Worm (Caenorhabditis elegans) whole organism, L2 larva: ENCODE data around the gene clec-219.

Experiments used
- R02D3.7 ChIP-seq: fragments of 150-350 bp; optimal IDR thresholded peaks from 2 replicates; lab custom pipeline; 2014; ENCODE audit warnings: missing biosample characterization, missing genetic modification characterization
- alr-1 ChIP-seq: fragments of 150-350 bp; optimal IDR thresholded peaks from 2 replicates; lab custom pipeline; 2014; ENCODE audit warnings: missing biosample characterization, missing genetic modification characterization
- crh-2 ChIP-seq: sonication (generic microtip); optimal IDR thresholded peaks from 2 replicates; lab custom pipeline; 2017; ENCODE audit warnings: missing biosample characterization, missing genetic modification characterization
- elt-3 ChIP-seq: sonication (generic microtip); optimal IDR thresholded peaks from 2 replicates; lab custom pipeline; 2017; ENCODE audit warnings: missing biosample characterization, missing genetic modification characterization
- gmeb-1 ChIP-seq: fragments of 150-350 bp; optimal IDR thresholded peaks from 2 replicates; lab custom pipeline; 2014; ENCODE audit warnings: missing biosample characterization, missing genetic modification characterization
- lin-39 ChIP-seq: fragments of 150-350 bp; optimal IDR thresholded peaks from 2 replicates; lab custom pipeline; 2014; ENCODE audit warnings: missing biosample characterization, missing genetic modification reagents, missing genetic modification characterization
- mab-5 ChIP-seq: fragments of 150-350 bp; optimal IDR thresholded peaks from 2 replicates; lab custom pipeline; 2014; ENCODE audit warnings: missing biosample characterization, missing genetic modification characterization
- mdl-1 ChIP-seq, 2 experiments: fragments of 150-350 bp in 1 of 2; sonication (generic microtip) in 1 of 2; optimal IDR thresholded peaks; 2 replicates each; lab custom pipeline; 2017; ENCODE audit warnings: missing biosample characterization in 2 of 2, missing genetic modification characterization in 2 of 2
- peb-1 ChIP-seq: fragments of 150-350 bp; optimal IDR thresholded peaks from 2 replicates; lab custom pipeline; 2014; ENCODE audit warnings: missing biosample characterization, missing genetic modification characterization
- snpc-4 ChIP-seq: fragments of 150-350 bp; optimal IDR thresholded peaks from 2 replicates; lab custom pipeline; 2014; ENCODE audit warnings: missing biosample characterization, missing genetic modification characterization

DNA sequence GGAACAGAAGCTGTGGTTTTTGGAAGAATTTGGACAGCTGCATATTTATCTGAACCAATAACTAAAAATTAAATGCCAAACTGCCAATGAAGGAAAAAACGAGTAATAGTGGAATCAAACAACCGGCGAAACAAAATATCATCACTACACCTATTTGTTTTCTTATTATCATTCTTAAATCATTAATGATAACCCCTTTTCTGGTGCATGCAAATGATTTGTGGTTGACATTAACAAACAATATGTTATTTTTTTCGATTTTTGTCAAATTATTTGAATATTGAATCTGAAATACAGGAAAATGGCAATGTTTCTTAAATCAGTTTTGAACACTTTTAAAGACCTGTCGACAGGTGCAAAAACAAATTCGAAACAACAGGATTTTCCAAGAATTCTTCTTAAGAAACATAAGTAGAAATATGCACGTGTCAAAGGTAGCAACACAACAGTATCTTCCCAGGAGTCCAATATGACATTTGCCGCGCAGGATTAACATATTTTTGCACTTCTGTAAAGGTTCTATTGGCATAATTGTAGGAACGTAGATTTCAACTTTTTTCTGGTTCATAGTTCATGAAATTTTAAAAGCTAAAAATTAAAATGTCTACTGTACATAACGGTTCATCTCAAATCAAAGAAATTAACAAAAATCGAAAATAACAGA lies 18.9 kb upstream of the clec-219 start, which contains the start of gene W02D7.5:
- TF ChIP-seq snpc-4 (tag; lab: Kevin White, UChicago) (no peak), crh-2 (tag; lab: Kevin White, UChicago) (no peak), alr-1 (tag; lab: Kevin White, UChicago) (no peak), peb-1 (no peak), mdl-1 (tag; optimal IDR thresholded peaks at IDR 0.05; lab: Kevin White, UChicago) (no peak), elt-3 (tag; lab: Kevin White, UChicago) (no peak), gmeb-1 (no peak), lin-39 (tag; lab: Kevin White, UChicago) (no peak), R02D3.7 (tag; lab: Kevin White, UChicago) (no peak), mab-5 (tag; lab: Kevin White, UChicago) (no peak)
